Worm (Caenorhabditis elegans) whole organism, midembryonic: Measurements from ENCODE around the gene srh-204.

ENCODE experiments used
- flt-1 ChIP-seq: fragments of 200-800 bp; sonication (Bioruptor generic); IDR thresholded peaks from 2 replicates; pipeline ENCODE4 v1.3.6; 2022; ENCODE audit warnings: missing genetic modification characterization, missing compliant biosample characterization
- med-1 ChIP-seq: sonication (generic microtip); optimal IDR thresholded peaks from 2 replicates; lab custom pipeline; 2017; ENCODE audit warnings: missing genetic modification characterization, mild to moderate bottlenecking, missing compliant biosample characterization, antibody characterized with exemption, missing genetic modification reagents; ENCODE audit not compliant: insufficient read depth
- ref-1 ChIP-seq: fragments of 200-800 bp; sonication (Bioruptor generic); conservative IDR thresholded peaks from 2 replicates; pipeline ENCODE4 v1.3.6; 2022; ENCODE audit warnings: missing genetic modification reagents, missing genetic modification characterization, missing compliant biosample characterization
- tab-1 ChIP-seq: fragments of 200-800 bp; sonication (Bioruptor generic); IDR thresholded peaks from 2 replicates; pipeline ENCODE4 v1.3.6; 2022; ENCODE audit warnings: missing genetic modification characterization, missing compliant biosample characterization
- ztf-29 ChIP-seq: fragments of 200-800 bp; sonication (Bioruptor generic); IDR thresholded peaks from 2 replicates; pipeline ENCODE4 v1.3.6; 2022; ENCODE audit warnings: missing genetic modification reagents, missing genetic modification characterization, missing compliant biosample characterization

DNA sequence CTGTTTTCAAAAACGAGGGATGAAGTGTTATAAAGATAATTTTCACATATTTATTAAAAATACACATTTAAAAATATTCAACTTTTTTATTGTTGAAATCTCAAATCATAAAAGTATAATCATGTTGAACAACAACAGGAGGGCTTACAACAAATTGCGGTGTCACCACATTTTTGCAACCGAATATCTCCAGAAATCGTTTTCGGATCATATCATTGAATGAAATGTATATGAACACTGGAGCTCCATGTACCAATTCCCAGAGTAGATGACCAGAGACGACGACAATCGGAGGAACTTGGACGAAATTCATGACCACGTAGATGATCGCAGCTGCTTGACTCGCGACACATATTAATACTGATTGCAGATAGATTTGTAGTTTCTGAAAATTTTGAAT lies 21.2 kb upstream of the srh-204 start:
- TF ChIP-seq ztf-29 (GFP tag; lab: Robert Waterston, UW) (no peak), ref-1 (no peak), tab-1 (GFP tag; lab: Robert Waterston, UW) (no peak), flt-1 (no peak), med-1 (GFP tag; lab: Kevin White, UChicago) (no peak)
